Worm (Caenorhabditis elegans) whole organism, L3 larva: ENCODE measurements around the gene gna-1.
A peak's percentile ranks its signal among the peaks of the same experiment; 100 is the strongest.

ENCODE experiments used
- R02D3.7 ChIP-seq: fragments of 150-350 bp; optimal IDR thresholded peaks from 2 replicates; lab custom pipeline; 2014; ENCODE audit warnings: missing biosample characterization, missing genetic modification characterization
- aly-2 ChIP-seq: fragments of 150-350 bp; optimal IDR thresholded peaks from 2 replicates; lab custom pipeline; 2014; ENCODE audit warnings: missing biosample characterization, missing genetic modification characterization
- ama-1 ChIP-seq: fragments of 150-350 bp; optimal IDR thresholded peaks from 2 replicates; lab custom pipeline; 2018
- ceh-16 ChIP-seq: sonication (generic microtip); optimal IDR thresholded peaks from 2 replicates; lab custom pipeline; 2017; ENCODE audit warnings: missing biosample characterization, missing genetic modification characterization
- ceh-28 ChIP-seq: fragments of 150-350 bp; optimal IDR thresholded peaks from 2 replicates; lab custom pipeline; 2014; ENCODE audit warnings: missing biosample characterization, missing genetic modification reagents, missing genetic modification characterization
- ceh-82 ChIP-seq: fragments of 150-350 bp; optimal IDR thresholded peaks from 2 replicates; lab custom pipeline; 2014; ENCODE audit warnings: missing biosample characterization, missing genetic modification characterization
- ceh-9 ChIP-seq: sonication (generic microtip); optimal IDR thresholded peaks from 2 replicates; lab custom pipeline; 2018; ENCODE audit warnings: missing biosample characterization, missing genetic modification characterization
- egl-27 ChIP-seq: sonication (generic microtip); optimal IDR thresholded peaks from 4 replicates; lab custom pipeline; 2017; ENCODE audit warnings: missing biosample characterization, missing genetic modification reagents, missing genetic modification characterization
- egl-5 ChIP-seq: fragments of 150-350 bp; optimal IDR thresholded peaks from 2 replicates; lab custom pipeline; 2017; ENCODE audit warnings: missing biosample characterization, missing genetic modification reagents, missing genetic modification characterization, inconsistent platforms
- elt-1 ChIP-seq: fragments of 150-350 bp; optimal IDR thresholded peaks from 2 replicates; lab custom pipeline; 2014; ENCODE audit warnings: missing biosample characterization, missing genetic modification characterization
- elt-2 ChIP-seq: sonication (generic microtip); optimal IDR thresholded peaks from 2 replicates; lab custom pipeline; 2016; ENCODE audit warnings: missing genetic modification reagents, mild to moderate bottlenecking, missing genetic modification characterization, missing compliant biosample characterization
- elt-3 ChIP-seq, 3 experiments: fragments of 150-350 bp in 1 of 3; sonication (generic microtip) in 2 of 3; optimal IDR thresholded peaks; 2 replicates in 2 of 3; 4 replicates in 1 of 3; lab custom pipeline; 2014 to 2017; ENCODE audit warnings: missing biosample characterization in 3 of 3, missing genetic modification characterization in 3 of 3
- eor-1 ChIP-seq, 2 experiments: fragments of 150-350 bp; optimal IDR thresholded peaks; 2 replicates each; lab custom pipeline; 2014 to 2018; ENCODE audit warnings: missing biosample characterization in 2 of 2, missing genetic modification characterization in 2 of 2
- fkh-10 ChIP-seq: sonication (generic microtip); optimal IDR thresholded peaks from 2 replicates; lab custom pipeline; 2017; ENCODE audit warnings: missing biosample characterization, missing genetic modification reagents, missing genetic modification characterization
- fkh-2 ChIP-seq: fragments of 150-350 bp; optimal IDR thresholded peaks from 2 replicates; lab custom pipeline; 2014; ENCODE audit warnings: missing biosample characterization, missing genetic modification reagents, missing genetic modification characterization
- fos-1 ChIP-seq: fragments of 150-350 bp; optimal IDR thresholded peaks from 2 replicates; lab custom pipeline; 2014; ENCODE audit warnings: missing biosample characterization, missing genetic modification characterization
- hmg-11 ChIP-seq: sonication (generic microtip); optimal IDR thresholded peaks from 2 replicates; lab custom pipeline; 2016; ENCODE audit warnings: missing genetic modification characterization, missing compliant biosample characterization
- jun-1 ChIP-seq: fragments of 150-350 bp; optimal IDR thresholded peaks from 2 replicates; lab custom pipeline; 2014; ENCODE audit warnings: missing biosample characterization, missing genetic modification reagents, missing genetic modification characterization
- lin-39 ChIP-seq: fragments of 150-350 bp; optimal IDR thresholded peaks from 2 replicates; lab custom pipeline; 2018; ENCODE audit warnings: missing biosample characterization, missing genetic modification reagents, missing genetic modification characterization
- mdl-1 ChIP-seq: fragments of 150-350 bp; optimal IDR thresholded peaks from 2 replicates; lab custom pipeline; 2014; ENCODE audit warnings: missing biosample characterization, missing genetic modification characterization
- nfya-1 ChIP-seq: sonication (generic microtip); optimal IDR thresholded peaks from 2 replicates; lab custom pipeline; 2017; ENCODE audit warnings: missing genetic modification characterization, mild to moderate bottlenecking, missing compliant biosample characterization, antibody characterized with exemption, moderate library complexity; ENCODE audit not compliant: insufficient read depth
- nhr-11 ChIP-seq: fragments of 150-350 bp; optimal IDR thresholded peaks from 2 replicates; lab custom pipeline; 2014; ENCODE audit warnings: missing biosample characterization, missing genetic modification characterization
- nhr-12 ChIP-seq: fragments of 150-350 bp; optimal IDR thresholded peaks from 2 replicates; lab custom pipeline; 2014; ENCODE audit warnings: missing biosample characterization, missing genetic modification characterization
- nhr-23 ChIP-seq: fragments of 150-350 bp; optimal IDR thresholded peaks from 2 replicates; lab custom pipeline; 2014; ENCODE audit warnings: missing biosample characterization, missing genetic modification reagents, missing genetic modification characterization
- nhr-237 ChIP-seq: fragments of 150-350 bp; optimal IDR thresholded peaks from 2 replicates; lab custom pipeline; 2014; ENCODE audit warnings: missing biosample characterization, missing genetic modification characterization
- nhr-25 ChIP-seq: sonication (generic microtip); optimal IDR thresholded peaks from 2 replicates; lab custom pipeline; 2017; ENCODE audit warnings: missing biosample characterization, missing genetic modification characterization
- nhr-28 ChIP-seq: fragments of 150-350 bp; optimal IDR thresholded peaks from 2 replicates; lab custom pipeline; 2014; ENCODE audit warnings: missing biosample characterization, missing genetic modification characterization
- nhr-43 ChIP-seq: sonication (generic microtip); optimal IDR thresholded peaks from 2 replicates; lab custom pipeline; 2016; ENCODE audit warnings: mild to moderate bottlenecking, missing genetic modification characterization, missing compliant biosample characterization; ENCODE audit not compliant: poor library complexity, severe bottlenecking
- nhr-67 ChIP-seq: fragments of 150-350 bp; optimal IDR thresholded peaks from 2 replicates; lab custom pipeline; 2014; ENCODE audit warnings: missing biosample characterization, missing genetic modification characterization
- pha-4 ChIP-seq: fragments of 150-350 bp; optimal IDR thresholded peaks from 2 replicates; lab custom pipeline; 2014; ENCODE audit warnings: missing biosample characterization, missing genetic modification reagents, missing genetic modification characterization
- pqm-1 ChIP-seq: fragments of 150-350 bp; optimal IDR thresholded peaks from 2 replicates; lab custom pipeline; 2017; ENCODE audit warnings: missing biosample characterization, missing genetic modification characterization, inconsistent platforms
- sea-2 ChIP-seq: fragments of 150-350 bp; sonication (generic microtip); optimal IDR thresholded peaks from 4 replicates; lab custom pipeline; 2014; ENCODE audit warnings: missing biosample characterization, missing genetic modification reagents, missing genetic modification characterization
- skn-1 ChIP-seq: fragments of 150-350 bp; optimal IDR thresholded peaks from 2 replicates; lab custom pipeline; 2014; ENCODE audit warnings: missing biosample characterization, missing genetic modification characterization
- snpc-4 ChIP-seq: fragments of 150-350 bp; optimal IDR thresholded peaks from 2 replicates; lab custom pipeline; 2014; ENCODE audit warnings: missing biosample characterization, missing genetic modification characterization
- tbx-2 ChIP-seq: sonication (generic microtip); optimal IDR thresholded peaks from 2 replicates; lab custom pipeline; 2016; ENCODE audit warnings: mild to moderate bottlenecking, missing genetic modification characterization, missing compliant biosample characterization
- unc-39 ChIP-seq: sonication (generic microtip); optimal IDR thresholded peaks from 4 replicates; lab custom pipeline; 2017; ENCODE audit warnings: missing biosample characterization, missing genetic modification characterization
- ztf-11 ChIP-seq: fragments of 150-350 bp; optimal IDR thresholded peaks from 2 replicates; lab custom pipeline; 2014; ENCODE audit warnings: missing biosample characterization, missing genetic modification characterization

gna-1 gene

ce11 chrV:10285853-10286252 lies 34.1 kb downstream of the gna-1 start:
- no peak for TF ChIP-seq nhr-28
- no peak for TF ChIP-seq lin-39 (tag; lab: Kevin White, UChicago)
- no peak for TF ChIP-seq egl-27 (tag; lab: Kevin White, UChicago)
- no peak for TF ChIP-seq tbx-2 (tag; lab: Kevin White, UChicago)
- TF ChIP-seq ztf-11, result no peak
- TF ChIP-seq unc-39, result no peak
- no peak for TF ChIP-seq nhr-11 (tag; lab: Kevin White, UChicago)
- TF ChIP-seq ceh-82 (tag; lab: Kevin White, UChicago), result no peak
- no peak for TF ChIP-seq hmg-11 (tag; lab: Kevin White, UChicago)
- no peak for TF ChIP-seq ceh-16
- TF ChIP-seq pha-4, result no peak
- TF ChIP-seq ceh-28 (tag; lab: Kevin White, UChicago), result no peak
- TF ChIP-seq nhr-237 (tag; lab: Kevin White, UChicago), result no peak
- TF ChIP-seq eor-1 (tag; optimal IDR thresholded peaks at IDR 0.05; lab: Kevin White, UChicago), result no peak
- TF ChIP-seq pqm-1 (tag; lab: Kevin White, UChicago), result no peak
- no peak for TF ChIP-seq nhr-25
- TF ChIP-seq nhr-12 (tag; lab: Kevin White, UChicago), result no peak
- no peak for TF ChIP-seq fkh-2 (tag; lab: Kevin White, UChicago)

ce11 chrV:10283444-10283843 lies 36.5 kb downstream of the gna-1 start, which contains the start of gene lys-3:
Gene lys-3, minus strand, starts transcription at chrV:10283544.
- TF ChIP-seq sea-2 (GFP tag; lab: Kevin White, UChicago) (no peak), pqm-1 (tag; lab: Kevin White, UChicago) (peak; percentile 19)

- peak; percentile 24 for TF ChIP-seq jun-1 (tag; lab: Kevin White, UChicago)
- TF ChIP-seq nhr-11 (tag; lab: Kevin White, UChicago), result no peak
- no peak for TF ChIP-seq nfya-1
- no peak for TF ChIP-seq ceh-9
- TF ChIP-seq ceh-16, result no peak
- peak; percentile 8 for TF ChIP-seq skn-1 (tag; lab: Kevin White, UChicago)
- TF ChIP-seq fos-1 (tag; lab: Kevin White, UChicago), result no peak
- peak; percentile 84 for TF ChIP-seq elt-2 (tag; lab: Kevin White, UChicago)
- TF ChIP-seq pqm-1 (tag; lab: Kevin White, UChicago), result peak; percentile 95
- TF ChIP-seq pha-4, result peak; percentile 20
Measured at ce11 chrV:10281374-10281773, 38.6 kb downstream of the gna-1 start, which contains the start of gene lys-2. Gene lys-2, minus strand, starts transcription at chrV:10281474.

- TF ChIP-seq lin-39 (tag; lab: Kevin White, UChicago), result no peak
- no peak for TF ChIP-seq egl-27 (tag; lab: Kevin White, UChicago)
- peak; percentile 34 for TF ChIP-seq pha-4
- TF ChIP-seq nfya-1, result no peak
- peak; percentile 89 for TF ChIP-seq elt-2 (tag; lab: Kevin White, UChicago)
- TF ChIP-seq egl-5 (tag; lab: Kevin White, UChicago), result no peak
- no peak for TF ChIP-seq hmg-11 (tag; lab: Kevin White, UChicago)
- TF ChIP-seq fos-1 (tag; lab: Kevin White, UChicago), result peak; percentile 23
- TF ChIP-seq pqm-1 (tag; lab: Kevin White, UChicago), result peak; percentile 85
- no peak for TF ChIP-seq fkh-10 (GFP tag; lab: Kevin White, UChicago)
- TF ChIP-seq jun-1 (tag; lab: Kevin White, UChicago), result peak; percentile 37
Measured at ce11 chrV:10280112-10280511, 39.8 kb downstream of the gna-1 start.

- TF ChIP-seq sea-2 (GFP tag; lab: Kevin White, UChicago) (no peak), ceh-16 (no peak), R02D3.7 (tag; lab: Kevin White, UChicago) (no peak), elt-2 (tag; lab: Kevin White, UChicago) (peak; percentile 87), pqm-1 (tag; lab: Kevin White, UChicago) (peak; percentile 83), aly-2 (tag; lab: Kevin White, UChicago) (no peak)
Measured at ce11 chrV:10277579-10277978, 42.4 kb downstream of the gna-1 start, which contains the start of gene lys-1. Gene lys-1, plus strand, starts transcription at chrV:10277904.

- TF ChIP-seq mdl-1 (tag; lab: Kevin White, UChicago) (no peak), snpc-4 (tag; lab: Kevin White, UChicago) (no peak), elt-2 (tag; lab: Kevin White, UChicago) (no peak), nhr-67 (tag; lab: Kevin White, UChicago) (no peak), nhr-43 (tag; lab: Kevin White, UChicago) (no peak), skn-1 (tag; lab: Kevin White, UChicago) (no peak), elt-1 (tag; lab: Kevin White, UChicago) (no peak), fos-1 (tag; lab: Kevin White, UChicago) (no peak), hmg-11 (tag; lab: Kevin White, UChicago) (no peak), egl-5 (tag; lab: Kevin White, UChicago) (no peak), nhr-23 (tag; lab: Kevin White, UChicago) (no peak), elt-3 (tag; optimal IDR thresholded peaks at IDR 0.05; lab: Kevin White, UChicago) (no peak), egl-27 (tag; lab: Kevin White, UChicago) (no peak), ama-1 (lab: Kevin White, UChicago) (no peak), lin-39 (tag; lab: Kevin White, UChicago) (no peak)
Measured at ce11 chrV:10276038-10276437, 43.9 kb downstream of the gna-1 start.
